Fruit fly (Drosophila melanogaster): Measurements from ENCODE around the gene CG11878.

CG11878 gene

DNA sequence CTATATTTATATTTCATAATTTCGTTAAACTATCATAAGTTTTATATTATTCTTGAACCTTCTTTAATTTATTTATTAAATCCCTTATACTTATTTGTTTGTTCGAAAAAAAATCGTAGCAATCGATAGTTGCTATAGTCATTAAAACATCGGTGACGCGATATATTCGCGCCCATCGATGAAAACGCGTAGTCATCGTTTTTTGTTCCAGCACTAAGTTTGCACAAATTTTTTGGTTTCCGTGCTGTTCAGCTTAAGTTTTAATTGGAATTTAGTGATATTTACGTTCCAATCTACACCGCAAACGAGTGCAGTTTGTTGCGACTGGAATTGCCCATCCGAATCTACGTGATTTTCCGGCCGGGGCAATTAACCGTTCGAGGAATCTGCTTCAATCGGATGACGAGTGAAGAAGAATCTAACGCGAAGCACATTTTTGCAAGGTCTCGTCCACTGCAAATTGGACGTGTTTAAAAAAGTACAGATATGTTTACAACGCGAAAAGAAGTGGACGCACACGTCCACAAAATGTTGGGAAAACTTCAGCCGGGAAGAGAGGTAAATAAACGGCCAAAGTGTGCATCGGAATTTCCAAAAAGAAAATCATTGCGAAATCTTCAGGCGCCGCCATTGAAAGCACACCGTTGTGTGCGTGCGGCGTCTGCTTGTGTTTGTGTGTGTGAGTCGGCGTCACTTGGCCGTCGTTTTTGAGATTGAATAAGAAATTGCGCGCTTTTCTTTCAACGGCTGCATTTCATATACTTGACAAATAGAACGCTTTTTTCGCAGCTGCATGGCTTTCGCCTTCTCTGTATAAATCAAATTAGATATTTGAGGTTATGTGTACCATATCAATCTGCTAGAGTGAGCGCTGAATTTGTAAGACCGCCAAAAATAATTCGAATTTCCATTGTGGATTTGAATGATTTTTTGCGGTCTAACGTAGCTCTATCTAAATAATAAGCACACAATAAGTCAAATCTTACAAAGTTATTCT lies 24.2 kb upstream of the CG11878 start, which contains the start of gene Nup358:
TSS of gene Nup358 (plus strand) at position 204 of the 997 bp plus-strand sequence.
- TF ChIP-seq ttk (optimal IDR thresholded peaks at IDR 0.05): no peak
- no peak for TF ChIP-seq psq (optimal IDR thresholded peaks at IDR 0.05)
- TF ChIP-seq Myc (optimal IDR thresholded peaks at IDR 0.05): no peak
- TF ChIP-seq insv (optimal IDR thresholded peaks at IDR 0.05): no peak
- TF ChIP-seq h (optimal IDR thresholded peaks at IDR 0.05): no peak
- TF ChIP-seq Sin3A (optimal IDR thresholded peaks at IDR 0.05): no peak

DNA sequence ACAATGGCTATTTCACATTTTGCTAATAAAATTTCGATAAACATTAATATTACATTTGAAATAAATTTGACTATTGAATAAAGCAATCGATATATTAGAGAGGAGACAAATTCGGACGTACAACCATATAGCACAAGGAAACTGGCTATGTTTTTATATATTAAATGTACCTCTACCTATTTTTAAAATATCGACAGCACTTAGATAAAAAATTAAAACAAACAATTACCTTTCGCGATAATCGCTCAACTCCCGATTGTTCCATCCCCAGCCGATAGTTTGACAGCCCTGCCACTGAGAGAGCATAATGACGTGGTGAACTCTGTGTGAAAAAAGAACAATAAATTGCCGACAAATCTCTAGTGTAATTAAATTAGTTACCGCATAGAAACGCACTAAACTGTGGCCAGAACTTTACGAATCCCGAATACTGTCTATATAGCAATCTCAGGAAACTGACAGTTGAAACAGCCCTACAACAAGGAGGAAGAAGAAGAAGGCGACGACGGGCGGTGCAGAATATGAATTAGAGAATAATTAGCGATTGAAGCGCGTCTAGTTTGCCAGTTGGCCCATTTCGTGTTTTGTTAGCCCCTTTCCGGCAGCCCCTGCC lies 14.9 kb upstream of the CG11878 start, which contains the start of gene CG11857:
TSS of gene CG11857 (plus strand) at position 271 of the 613 bp plus-strand sequence.
- TF ChIP-seq h (optimal IDR thresholded peaks at IDR 0.05) (no peak), ttk (optimal IDR thresholded peaks at IDR 0.05) (no peak), Sin3A (optimal IDR thresholded peaks at IDR 0.05) (no peak), psq (optimal IDR thresholded peaks at IDR 0.05) (no peak), insv (optimal IDR thresholded peaks at IDR 0.05) (no peak), Myc (optimal IDR thresholded peaks at IDR 0.05) (no peak)

dm6 chr3R:25260670-25261069 lies 13.0 kb upstream of the CG11878 start:
- TF ChIP-seq Myc (optimal IDR thresholded peaks at IDR 0.05): no peak
- no peak for TF ChIP-seq ttk (optimal IDR thresholded peaks at IDR 0.05)
- no peak for TF ChIP-seq Sin3A (optimal IDR thresholded peaks at IDR 0.05)
- no peak for TF ChIP-seq psq (optimal IDR thresholded peaks at IDR 0.05)
- no peak for TF ChIP-seq h (optimal IDR thresholded peaks at IDR 0.05)
- TF ChIP-seq insv (optimal IDR thresholded peaks at IDR 0.05): no peak

- TF ChIP-seq ttk (optimal IDR thresholded peaks at IDR 0.05) (no peak), Sin3A (optimal IDR thresholded peaks at IDR 0.05) (no peak), Myc (optimal IDR thresholded peaks at IDR 0.05) (no peak), insv (optimal IDR thresholded peaks at IDR 0.05) (no peak), h (optimal IDR thresholded peaks at IDR 0.05) (no peak), psq (optimal IDR thresholded peaks at IDR 0.05) (no peak)
Observed at dm6 chr3R:25262322-25262761, 11.3 kb upstream of the CG11878 start, which contains the start of the genes Kdsr and CG11858. Gene Kdsr (minus strand): TSS chr3R:25262498. Gene CG11858 (plus strand): TSS chr3R:25262741.

- TF ChIP-seq h (optimal IDR thresholded peaks at IDR 0.05): no peak
- TF ChIP-seq Myc (optimal IDR thresholded peaks at IDR 0.05): no peak
- TF ChIP-seq Sin3A (optimal IDR thresholded peaks at IDR 0.05): no peak
- TF ChIP-seq psq (optimal IDR thresholded peaks at IDR 0.05): no peak
- TF ChIP-seq insv (optimal IDR thresholded peaks at IDR 0.05): no peak
- no peak for TF ChIP-seq ttk (optimal IDR thresholded peaks at IDR 0.05)
Observed at dm6 chr3R:25265589-25266201, 7.9 kb upstream of the CG11878 start, which contains the start of the genes GlnRS and RIOK2. Gene GlnRS (minus strand): TSS chr3R:25265721. Gene RIOK2 (plus strand): TSS chr3R:25265844.

dm6 chr3R:25266751-25267150 lies 6.9 kb upstream of the CG11878 start:
- TF ChIP-seq ttk (optimal IDR thresholded peaks at IDR 0.05) (no peak), insv (optimal IDR thresholded peaks at IDR 0.05) (no peak), h (optimal IDR thresholded peaks at IDR 0.05) (no peak), Myc (optimal IDR thresholded peaks at IDR 0.05) (no peak), Sin3A (optimal IDR thresholded peaks at IDR 0.05) (no peak), psq (optimal IDR thresholded peaks at IDR 0.05) (no peak)

DNA sequence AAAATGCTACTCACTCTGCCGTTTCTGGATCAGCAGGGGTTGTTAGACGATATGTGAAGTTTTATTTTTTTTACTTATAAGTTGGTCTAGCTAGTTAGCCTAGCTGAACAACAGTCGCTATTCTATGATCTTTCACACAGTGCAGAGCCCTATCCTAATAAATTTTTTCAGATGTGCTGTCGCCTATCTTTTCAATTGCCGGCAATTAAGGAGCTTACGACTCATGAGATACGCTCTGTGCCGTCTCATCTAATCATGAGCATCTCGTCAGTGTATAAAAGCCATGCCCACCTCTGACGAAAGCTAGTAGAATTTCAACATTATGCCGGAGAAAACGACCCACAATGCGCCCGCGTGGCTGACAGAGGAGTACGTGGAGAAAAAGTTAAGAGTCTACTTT lies 3.7 kb upstream of the CG11878 start, which contains the start of the genes CG11889 and CG11891:
TSS of gene CG11889 (plus strand) at position 301 of the 400 bp plus-strand sequence.
TSS of gene CG11891 (plus strand) at position 301 of the 400 bp plus-strand sequence.
- no peak for TF ChIP-seq insv (optimal IDR thresholded peaks at IDR 0.05)
- TF ChIP-seq ttk (optimal IDR thresholded peaks at IDR 0.05): no peak
- TF ChIP-seq h (optimal IDR thresholded peaks at IDR 0.05): no peak
- TF ChIP-seq psq (optimal IDR thresholded peaks at IDR 0.05): no peak
- TF ChIP-seq Sin3A (optimal IDR thresholded peaks at IDR 0.05): no peak
- TF ChIP-seq Myc (optimal IDR thresholded peaks at IDR 0.05): no peak

DNA sequence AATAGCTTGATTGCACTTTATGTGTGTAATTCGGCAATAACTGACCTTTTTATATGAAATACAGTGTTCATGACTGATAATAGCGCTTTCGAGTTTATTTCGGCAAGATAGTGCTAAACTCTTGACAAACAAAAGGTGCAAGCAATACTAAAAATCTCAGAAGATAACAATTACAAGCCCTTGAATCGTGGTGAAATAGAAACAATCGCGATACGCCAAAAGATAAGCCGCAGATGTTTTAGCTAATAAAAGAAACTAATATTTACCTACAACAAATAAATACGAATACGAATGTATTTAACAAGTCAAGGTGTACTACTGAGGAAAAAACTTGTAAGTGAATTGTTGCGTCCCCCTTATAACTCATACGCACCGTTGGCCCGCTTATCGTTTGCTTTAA lies 1.6 kb downstream of the CG11878 start:
- TF ChIP-seq Myc (optimal IDR thresholded peaks at IDR 0.05): no peak
- TF ChIP-seq h (optimal IDR thresholded peaks at IDR 0.05): no peak
- no peak for TF ChIP-seq insv (optimal IDR thresholded peaks at IDR 0.05)
- TF ChIP-seq Sin3A (optimal IDR thresholded peaks at IDR 0.05): no peak
- no peak for TF ChIP-seq ttk (optimal IDR thresholded peaks at IDR 0.05)
- TF ChIP-seq psq (optimal IDR thresholded peaks at IDR 0.05): no peak

dm6 chr3R:25277112-25277511 lies 3.5 kb downstream of the CG11878 start, which contains the start of gene CG10513:
Gene CG10513 (minus strand): TSS chr3R:25277212.
- TF ChIP-seq psq (optimal IDR thresholded peaks at IDR 0.05) (no peak), insv (optimal IDR thresholded peaks at IDR 0.05) (no peak), Myc (optimal IDR thresholded peaks at IDR 0.05) (no peak), ttk (optimal IDR thresholded peaks at IDR 0.05) (no peak), h (optimal IDR thresholded peaks at IDR 0.05) (no peak), Sin3A (optimal IDR thresholded peaks at IDR 0.05) (no peak)

DNA sequence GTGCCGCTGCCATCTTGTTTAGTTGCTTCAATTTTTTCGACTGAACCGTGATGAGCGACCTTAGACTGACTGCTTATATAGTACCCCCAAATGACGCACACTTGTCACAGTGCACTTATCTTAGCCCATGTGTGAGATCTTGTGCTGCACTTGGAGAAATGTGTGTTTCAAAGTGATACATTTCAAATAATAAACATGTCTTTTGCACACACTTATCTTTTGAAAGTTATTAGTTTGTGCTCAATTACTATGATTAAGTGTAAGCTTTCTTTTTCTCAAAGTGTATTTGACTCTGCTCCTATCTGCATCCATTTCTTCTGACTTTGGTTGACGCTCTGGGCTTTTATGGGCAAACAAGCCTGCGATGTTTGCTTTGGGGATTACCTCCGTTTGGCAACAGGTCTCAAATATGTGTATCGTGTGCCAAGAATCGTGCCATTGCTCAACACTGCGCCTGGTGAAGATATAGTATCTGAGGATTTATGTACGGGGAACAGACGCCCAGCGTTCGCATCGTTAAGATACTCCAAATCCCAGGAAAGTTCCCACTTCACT lies 6.2 kb downstream of the CG11878 start, which contains the start of gene CG10514:
TSS of gene CG10514 (minus strand) at position 51 of the 555 bp plus-strand sequence.
- TF ChIP-seq psq (optimal IDR thresholded peaks at IDR 0.05) (no peak), ttk (optimal IDR thresholded peaks at IDR 0.05) (no peak), h (optimal IDR thresholded peaks at IDR 0.05) (no peak), Myc (optimal IDR thresholded peaks at IDR 0.05) (no peak), Sin3A (optimal IDR thresholded peaks at IDR 0.05) (no peak), insv (optimal IDR thresholded peaks at IDR 0.05) (no peak)

- TF ChIP-seq Myc (optimal IDR thresholded peaks at IDR 0.05): no peak
- TF ChIP-seq Sin3A (optimal IDR thresholded peaks at IDR 0.05): no peak
- no peak for TF ChIP-seq insv (optimal IDR thresholded peaks at IDR 0.05)
- no peak for TF ChIP-seq h (optimal IDR thresholded peaks at IDR 0.05)
- no peak for TF ChIP-seq psq (optimal IDR thresholded peaks at IDR 0.05)
- TF ChIP-seq ttk (optimal IDR thresholded peaks at IDR 0.05): no peak
Observed at dm6 chr3R:25281165-25281564, 7.5 kb downstream of the CG11878 start, which contains the start of gene CG11892. Gene CG11892 (plus strand): TSS chr3R:25281548.

Data from Kc167 (cell line).